Fruit fly (Drosophila melanogaster) whole organism, embryonic: Measurements from ENCODE around the gene CG31549.
A peak's percentile ranks its signal among the peaks of the same experiment; 100 is the strongest.

ENCODE experiments used
- ATbp ChIP-seq: fragments of 200-800 bp; sonication (Bioruptor generic); optimal IDR thresholded peaks from 2 replicates; lab custom pipeline; 2017; ENCODE audit warnings: missing biosample characterization, mild to moderate bottlenecking, missing genetic modification characterization, missing genetic modification reagents
- CG10543 ChIP-seq: fragments of 200-800 bp; sonication (Bioruptor generic); optimal IDR thresholded peaks from 3 replicates; lab custom pipeline; 2017; ENCODE audit warnings: missing biosample characterization, mild to moderate bottlenecking, missing genetic modification characterization, moderate library complexity
- CG12299 ChIP-seq: fragments of 200-800 bp; sonication (Bioruptor generic); optimal IDR thresholded peaks from 2 replicates; lab custom pipeline; 2018; ENCODE audit warnings: missing biosample characterization, mild to moderate bottlenecking, missing genetic modification characterization
- CG12769 ChIP-seq: fragments of 200-800 bp; sonication (Bioruptor generic); optimal IDR thresholded peaks from 2 replicates; lab custom pipeline; 2019; ENCODE audit warnings: missing biosample characterization, mild to moderate bottlenecking, missing genetic modification characterization, moderate library complexity
- CG12942 ChIP-seq: fragments of 200-800 bp; sonication (Bioruptor generic); optimal IDR thresholded peaks from 3 replicates; lab custom pipeline; 2016; ENCODE audit warnings: missing biosample characterization, missing genetic modification characterization
- CG13287 ChIP-seq: fragments of 200-800 bp; sonication (Bioruptor generic); IDR thresholded peaks from 2 replicates; pipeline ENCODE4 v1.3.6; 2022; ENCODE audit warnings: missing biosample characterization, missing genetic modification characterization; ENCODE audit not compliant: partially characterized antibody
- CG15696 ChIP-seq: fragments of 200-800 bp; sonication (Bioruptor generic); optimal IDR thresholded peaks from 2 replicates; lab custom pipeline; 2019; ENCODE audit warnings: missing biosample characterization, mild to moderate bottlenecking, missing genetic modification characterization, moderate library complexity
- CG1602 ChIP-seq: fragments of 200-800 bp; sonication (Bioruptor generic); optimal IDR thresholded peaks from 3 replicates; lab custom pipeline; 2016; ENCODE audit warnings: missing biosample characterization, missing genetic modification characterization
- CG1603 ChIP-seq: fragments of 200-800 bp; sonication (Bioruptor generic); optimal IDR thresholded peaks from 2 replicates; lab custom pipeline; 2019; ENCODE audit warnings: missing biosample characterization, mild to moderate bottlenecking, missing genetic modification characterization, moderate library complexity
- CG17359 ChIP-seq: fragments of 200-800 bp; sonication (Bioruptor generic); optimal IDR thresholded peaks from 3 replicates; lab custom pipeline; 2018; ENCODE audit warnings: missing biosample characterization, mild to moderate bottlenecking, missing genetic modification characterization, moderate library complexity
- CG17361 ChIP-seq: fragments of 200-800 bp; sonication (Bioruptor generic); IDR thresholded peaks from 3 replicates; pipeline ENCODE4 v1.3.6; 2022; ENCODE audit warnings: missing biosample characterization, missing genetic modification characterization
- CG2129 ChIP-seq: fragments of 200-800 bp; sonication (Bioruptor generic); IDR thresholded peaks from 2 replicates; pipeline ENCODE4 v1.3.6; 2022; ENCODE audit warnings: missing biosample characterization, missing genetic modification characterization; ENCODE audit not compliant: partially characterized antibody
- CG2199 ChIP-seq: fragments of 200-800 bp; sonication (Bioruptor generic); IDR thresholded peaks from 3 replicates; pipeline ENCODE4 v1.3.6; 2022; ENCODE audit warnings: missing biosample characterization, missing genetic modification characterization
- CG2875 ChIP-seq: fragments of 200-800 bp; sonication (Bioruptor generic); optimal IDR thresholded peaks from 2 replicates; lab custom pipeline; 2017; ENCODE audit warnings: missing biosample characterization, mild to moderate bottlenecking, missing genetic modification characterization, missing genetic modification reagents
- CG30403 ChIP-seq: fragments of 200-800 bp; sonication (Bioruptor generic); optimal IDR thresholded peaks from 3 replicates; lab custom pipeline; 2016; ENCODE audit warnings: missing biosample characterization, missing genetic modification characterization
- CG31441 ChIP-seq: fragments of 200-800 bp; sonication (Bioruptor generic); IDR thresholded peaks from 2 replicates; pipeline ENCODE4 v1.3.6; 2022; ENCODE audit warnings: missing biosample characterization, missing genetic modification characterization
- CG3407 ChIP-seq: fragments of 200-800 bp; sonication (Bioruptor generic); optimal IDR thresholded peaks from 2 replicates; lab custom pipeline; 2018; ENCODE audit warnings: missing biosample characterization, mild to moderate bottlenecking, missing genetic modification characterization
- CG3847 ChIP-seq: fragments of 200-800 bp; sonication (Bioruptor generic); IDR thresholded peaks from 2 replicates; pipeline ENCODE4 v1.3.6; 2022; ENCODE audit warnings: missing biosample characterization, missing genetic modification characterization
- CG6765 ChIP-seq: fragments of 200-800 bp; sonication (Bioruptor generic); optimal IDR thresholded peaks from 3 replicates; lab custom pipeline; 2017; ENCODE audit warnings: missing biosample characterization, mild to moderate bottlenecking, missing genetic modification characterization
- CG6791 ChIP-seq: fragments of 200-800 bp; sonication (Bioruptor generic); IDR thresholded peaks from 3 replicates; pipeline ENCODE4 v1.3.6; 2022; ENCODE audit warnings: missing biosample characterization, missing genetic modification characterization; ENCODE audit not compliant: partially characterized antibody
- CG7372 ChIP-seq: fragments of 200-800 bp; sonication (Bioruptor generic); IDR thresholded peaks from 2 replicates; pipeline ENCODE4 v1.3.6; 2022; ENCODE audit warnings: missing biosample characterization, missing genetic modification characterization
- CG7987 ChIP-seq: fragments of 200-800 bp; sonication (Bioruptor generic); optimal IDR thresholded peaks from 2 replicates; lab custom pipeline; 2018; ENCODE audit warnings: missing biosample characterization, mild to moderate bottlenecking, missing genetic modification characterization, moderate library complexity
- CG8290 ChIP-seq, 3 experiments: fragments of 200-800 bp; sonication (Bioruptor generic); optimal IDR thresholded peaks; 2 replicates each; lab custom pipeline; 2016 to 2019; ENCODE audit warnings: missing biosample characterization in 3 of 3, missing genetic modification characterization in 3 of 3, mild to moderate bottlenecking in 2 of 3, moderate library complexity in 1 of 3
- Dek ChIP-seq: fragments of 200-800 bp; sonication (Bioruptor generic); optimal IDR thresholded peaks from 3 replicates; lab custom pipeline; 2019; ENCODE audit warnings: missing biosample characterization, mild to moderate bottlenecking, missing genetic modification characterization, moderate library complexity
- Dip3 ChIP-seq: fragments of 200-800 bp; sonication (Bioruptor generic); optimal IDR thresholded peaks from 3 replicates; lab custom pipeline; 2016; ENCODE audit warnings: missing biosample characterization, missing genetic modification characterization
- Fer3 ChIP-seq: fragments of 200-800 bp; sonication (Bioruptor generic); optimal IDR thresholded peaks from 2 replicates; lab custom pipeline; 2018; ENCODE audit warnings: missing biosample characterization, mild to moderate bottlenecking, missing genetic modification characterization, moderate library complexity
- H2.0 ChIP-seq: fragments of 200-800 bp; sonication (Bioruptor generic); IDR thresholded peaks from 2 replicates; pipeline ENCODE4 v1.3.6; 2022; ENCODE audit warnings: missing biosample characterization, missing genetic modification characterization
- Hr3 ChIP-seq: fragments of 200-800 bp; sonication (Bioruptor generic); optimal IDR thresholded peaks from 3 replicates; lab custom pipeline; 2016; ENCODE audit warnings: missing biosample characterization, missing genetic modification characterization
- Oli ChIP-seq: fragments of 200-800 bp; sonication (Bioruptor generic); optimal IDR thresholded peaks from 2 replicates; lab custom pipeline; 2018; ENCODE audit warnings: missing biosample characterization, mild to moderate bottlenecking, missing genetic modification characterization, moderate library complexity
- ab ChIP-seq: fragments of 200-800 bp; sonication (Bioruptor generic); optimal IDR thresholded peaks from 2 replicates; lab custom pipeline; 2016; ENCODE audit warnings: missing biosample characterization, missing genetic modification characterization
- btn ChIP-seq: fragments of 200-800 bp; sonication (Bioruptor generic); optimal IDR thresholded peaks from 2 replicates; lab custom pipeline; 2016; ENCODE audit warnings: missing biosample characterization, missing genetic modification characterization
- chinmo ChIP-seq: fragments of 200-800 bp; sonication (Bioruptor generic); IDR thresholded peaks from 4 replicates; pipeline ENCODE4 v1.3.6; 2022; ENCODE audit warnings: missing biosample characterization, missing genetic modification characterization; ENCODE audit not compliant: partially characterized antibody
- ci ChIP-seq: fragments of 200-800 bp; sonication (Bioruptor generic); IDR thresholded peaks from 3 replicates; pipeline ENCODE4 v1.3.6; 2022; ENCODE audit warnings: missing biosample characterization, missing genetic modification characterization
- corto ChIP-seq: fragments of 200-800 bp; sonication (Bioruptor generic); optimal IDR thresholded peaks from 2 replicates; lab custom pipeline; 2016; ENCODE audit warnings: missing biosample characterization, mild to moderate bottlenecking, missing genetic modification characterization, moderate library complexity
- crol ChIP-seq: fragments of 200-800 bp; sonication (Bioruptor generic); IDR thresholded peaks from 2 replicates; pipeline ENCODE4 v1.3.6; 2022; ENCODE audit warnings: missing biosample characterization, missing genetic modification characterization
- dan ChIP-seq: fragments of 200-800 bp; sonication (Bioruptor generic); IDR thresholded peaks from 2 replicates; pipeline ENCODE4 v1.3.6; 2022; ENCODE audit warnings: missing biosample characterization, missing genetic modification characterization
- ems ChIP-seq: fragments of 200-800 bp; sonication (Bioruptor generic); optimal IDR thresholded peaks from 3 replicates; lab custom pipeline; 2016; ENCODE audit warnings: missing biosample characterization, missing genetic modification characterization
- p53 ChIP-seq: fragments of 200-800 bp; sonication (Bioruptor generic); optimal IDR thresholded peaks from 2 replicates; lab custom pipeline; 2016; ENCODE audit warnings: missing biosample characterization, missing genetic modification characterization
- pnt ChIP-seq: fragments of 200-800 bp; sonication (Bioruptor generic); optimal IDR thresholded peaks from 3 replicates; lab custom pipeline; 2016; ENCODE audit warnings: missing biosample characterization, missing genetic modification characterization
- prd ChIP-seq, 3 experiments: fragments of >200 bp in 2 of 3; fragments of 200-800 bp in 1 of 3; sonication (Bioruptor generic) in 1 of 3; optimal IDR thresholded peaks in 2 of 3; IDR thresholded peaks in 1 of 3; 2 replicates in 2 of 3; 3 replicates in 1 of 3; pipeline versions ENCODE4 v1.3.6 to Lab custom; 2017 to 2022; ENCODE audit warnings: missing biosample characterization in 1 of 3, missing genetic modification characterization in 1 of 3
- row ChIP-seq: fragments of 200-800 bp; sonication (Bioruptor generic); IDR thresholded peaks from 3 replicates; pipeline ENCODE4 v1.3.6; 2022; ENCODE audit warnings: missing biosample characterization, missing genetic modification characterization
- sc ChIP-seq, 3 experiments: fragments of >200 bp in 2 of 3; fragments of 200-800 bp in 1 of 3; sonication (Bioruptor generic) in 1 of 3; optimal IDR thresholded peaks; 2 replicates in 2 of 3; 3 replicates in 1 of 3; lab custom pipeline; 2017; ENCODE audit warnings: mild to moderate bottlenecking in 1 of 3, missing biosample characterization in 1 of 3, missing genetic modification characterization in 1 of 3, missing genetic modification reagents in 1 of 3
- tap ChIP-seq: fragments of 200-800 bp; optimal IDR thresholded peaks from 3 replicates; lab custom pipeline; 2019; ENCODE audit warnings: missing biosample characterization, mild to moderate bottlenecking, missing genetic modification characterization, moderate library complexity
- tin ChIP-seq: fragments of 200-800 bp; sonication (Bioruptor generic); optimal IDR thresholded peaks from 3 replicates; lab custom pipeline; 2016; ENCODE audit warnings: missing biosample characterization, missing genetic modification characterization
- tll ChIP-seq, 2 experiments: fragments of 200-800 bp in 1 of 2; fragments of >200 bp in 1 of 2; sonication (Bioruptor generic) in 1 of 2; optimal IDR thresholded peaks; 2 replicates each; lab custom pipeline; 2017 to 2019; ENCODE audit warnings: missing biosample characterization in 2 of 2, missing genetic modification characterization in 2 of 2, mild to moderate bottlenecking in 1 of 2, moderate library complexity in 1 of 2
- zen2 ChIP-seq: fragments of 200-800 bp; sonication (Bioruptor generic); IDR thresholded peaks from 3 replicates; pipeline ENCODE4 v1.3.6; 2022; ENCODE audit warnings: missing biosample characterization, missing genetic modification characterization; ENCODE audit not compliant: partially characterized antibody

The CG31549 gene

DNA sequence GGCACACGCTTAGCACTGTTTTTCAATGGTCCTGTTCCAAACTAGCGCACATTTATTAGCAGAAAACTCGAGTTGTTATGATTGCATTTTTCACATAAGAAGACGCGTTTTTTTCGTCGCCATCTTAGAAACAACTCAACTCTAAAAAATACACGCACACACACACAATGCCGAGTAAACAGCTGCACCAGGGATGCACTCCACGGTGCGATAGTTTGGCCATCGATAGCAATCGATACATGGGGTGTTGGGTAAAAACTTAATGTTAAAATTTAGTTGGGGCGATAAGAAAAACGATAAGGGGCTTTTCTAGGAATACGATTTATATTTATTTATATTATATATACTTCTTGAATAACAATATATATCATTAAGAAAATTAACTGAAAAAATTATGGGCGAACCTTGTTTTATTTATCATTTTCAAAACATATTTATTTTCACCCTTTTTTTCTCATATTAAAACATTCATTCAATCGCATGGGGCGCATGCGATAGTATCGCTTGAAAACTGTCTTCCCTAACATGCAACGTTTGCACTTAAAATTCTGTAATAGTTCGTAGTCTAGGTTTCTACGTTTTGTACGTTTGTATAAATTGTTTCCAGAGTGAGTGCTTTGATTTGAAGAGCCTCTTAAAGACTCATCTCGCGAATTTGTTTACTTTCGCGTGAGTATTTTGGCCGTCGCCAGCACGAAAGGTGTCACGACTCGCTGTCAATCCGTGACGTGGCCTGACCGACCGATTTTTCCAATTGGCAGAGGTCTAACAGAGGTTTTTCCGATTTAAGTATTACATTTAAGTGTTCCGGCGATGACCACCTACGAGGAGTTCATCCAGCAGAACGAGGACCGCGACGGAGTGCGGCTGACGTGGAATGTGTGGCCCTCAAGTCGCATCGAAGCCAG lies 16.8 kb downstream of the CG31549 start, which contains the start of the genes MTA1-like and Sec23 (continued):
- peak; percentile 86 for TF ChIP-seq CG2129
- no peak for TF ChIP-seq CG12299 (tag; lab: Kevin White, UChicago)
- TF ChIP-seq dan (GFP tag; lab: Robert Waterston, UW) = no peak
- TF ChIP-seq CG7987 (GFP tag; lab: Kevin White, UChicago) = no peak
- TF ChIP-seq CG6765 (GFP tag; lab: Kevin White, UChicago) = no peak
- peak; percentile 65 for TF ChIP-seq CG30403
- TF ChIP-seq row (GFP tag; lab: Robert Waterston, UW) = peak; percentile 91
- peak; percentile 58 for TF ChIP-seq Dek (tag; lab: Kevin White, UChicago)
- TF ChIP-seq btn (GFP tag; lab: Kevin White, UChicago) = no peak
- TF ChIP-seq Fer3 (tag; lab: Kevin White, UChicago) = peak; percentile 8
- peak; percentile 56 for TF ChIP-seq CG1602 (GFP tag; lab: Kevin White, UChicago)
- TF ChIP-seq CG31441 = peak; percentile 74
- TF ChIP-seq crol (GFP tag; lab: Robert Waterston, UW) = no peak
- peak; percentile 90 for TF ChIP-seq CG13287 (GFP tag; lab: Robert Waterston, UW)
- TF ChIP-seq ATbp (GFP tag; lab: Kevin White, UChicago) = no peak
- TF ChIP-seq zen2 (GFP tag; lab: Robert Waterston, UW) = peak; percentile 85; the same call in 2 of the 3 replicates
- TF ChIP-seq CG6791 (GFP tag; lab: Robert Waterston, UW) = peak; percentile 93
- no peak for TF ChIP-seq tll (GFP tag; optimal IDR thresholded peaks at IDR 0.05; lab: Kevin White, UChicago)
- no peak for TF ChIP-seq H2.0 (GFP tag; lab: Robert Waterston, UW)
- TF ChIP-seq ems (GFP tag; lab: Kevin White, UChicago) = no peak
- TF ChIP-seq CG12942 (GFP tag; lab: Kevin White, UChicago) = peak; percentile 52
- peak; percentile 61 for TF ChIP-seq CG3847 (GFP tag; lab: Robert Waterston, UW)
- no peak for TF ChIP-seq prd (optimal IDR thresholded peaks at IDR 0.05; lab: Kevin White, UChicago)
- peak; percentile 52; the same call in 1 of the 3 replicates for TF ChIP-seq prd (GFP tag; IDR thresholded peaks at IDR 0.05; lab: Robert Waterston, UW)
- TF ChIP-seq Oli = peak; percentile 32
- TF ChIP-seq Hr3 = peak; percentile 75
- no peak for TF ChIP-seq CG2875 (GFP tag; lab: Kevin White, UChicago)
- TF ChIP-seq CG12769 (tag; lab: Kevin White, UChicago) = no peak
- no peak for TF ChIP-seq CG7372 (GFP tag; lab: Robert Waterston, UW)
- peak; percentile 66 for TF ChIP-seq CG10543 (GFP tag; lab: Kevin White, UChicago)
- TF ChIP-seq CG2199 (GFP tag; lab: Robert Waterston, UW) = no peak
- peak; percentile 86 for TF ChIP-seq CG17361 (GFP tag; lab: Robert Waterston, UW)
- no peak for TF ChIP-seq ab (GFP tag; lab: Kevin White, UChicago)
- TF ChIP-seq CG1603 (tag; lab: Kevin White, UChicago) = peak; percentile 49
- peak; percentile 49 for TF ChIP-seq CG15696 (tag; lab: Kevin White, UChicago)
- peak; percentile 57 for TF ChIP-seq tin
- TF ChIP-seq pnt (GFP tag; lab: Kevin White, UChicago) = no peak
- no peak for TF ChIP-seq sc (optimal IDR thresholded peaks at IDR 0.05; lab: Kevin White, UChicago)
- peak; percentile 35 for TF ChIP-seq sc (GFP tag; optimal IDR thresholded peaks at IDR 0.05; lab: Kevin White, UChicago)
- TF ChIP-seq ci = no peak
- TF ChIP-seq CG8290 (GFP tag; optimal IDR thresholded peaks at IDR 0.05; lab: Kevin White, UChicago) = peak; percentile 45
- peak; percentile 29 to 49 for TF ChIP-seq CG8290 (tag; optimal IDR thresholded peaks at IDR 0.05; lab: Kevin White, UChicago)
- peak; percentile 60 for TF ChIP-seq corto
- TF ChIP-seq Dip3 (GFP tag; lab: Kevin White, UChicago) = peak; percentile 5
- TF ChIP-seq chinmo (GFP tag; lab: Robert Waterston, UW) = peak; percentile 96
- TF ChIP-seq CG3407 (GFP tag; lab: Kevin White, UChicago) = peak; percentile 10
- TF ChIP-seq tap (tag; lab: Kevin White, UChicago) = peak; percentile 46
- TF ChIP-seq p53 (GFP tag; lab: Kevin White, UChicago) = no peak
- TF ChIP-seq CG17359 (tag; lab: Kevin White, UChicago) = peak; percentile 16
